Fruit fly (Drosophila melanogaster): Measurements from ENCODE around the gene CG12003.

dm6 chr3L:1576489-1577106, 11.4 kb downstream of the CG12003 start, which contains the start of gene CG13917:
- TF ChIP-seq CG8478 (optimal IDR thresholded peaks at IDR 0.05) (no peak), psq (optimal IDR thresholded peaks at IDR 0.05) (no peak)
